Worm (Caenorhabditis elegans) whole organism, L1 larva: ENCODE results near the gene clec-2.

Source experiments
- C04F5.9 ChIP-seq: sonication (generic microtip); optimal IDR thresholded peaks from 2 replicates; lab custom pipeline; 2016; ENCODE audit warnings: missing genetic modification characterization, missing compliant biosample characterization
- C34B4.2 ChIP-seq: sonication (generic microtip); optimal IDR thresholded peaks from 2 replicates; lab custom pipeline; 2017; ENCODE audit warnings: mild to moderate bottlenecking, missing genetic modification characterization, missing compliant biosample characterization
- alr-1 ChIP-seq: fragments of 200-800 bp; sonication (Bioruptor generic); optimal IDR thresholded peaks from 2 replicates; lab custom pipeline; 2018; ENCODE audit warnings: borderline replicate concordance, mild to moderate bottlenecking, missing genetic modification characterization, missing compliant biosample characterization
- blmp-1 ChIP-seq: fragments of 150-350 bp; optimal IDR thresholded peaks from 2 replicates; lab custom pipeline; 2014; ENCODE audit warnings: missing biosample characterization, missing genetic modification characterization
- ceh-82 ChIP-seq, 3 experiments: fragments of 150-350 bp in 1 of 3; sonication (generic microtip) in 2 of 3; optimal IDR thresholded peaks; 2 replicates each; lab custom pipeline; 2014 to 2017; ENCODE audit warnings: missing biosample characterization in 3 of 3, missing genetic modification characterization in 3 of 3
- ceh-90 ChIP-seq: sonication (generic microtip); optimal IDR thresholded peaks from 2 replicates; lab custom pipeline; 2016; ENCODE audit warnings: missing genetic modification characterization, missing compliant biosample characterization
- dpl-1 ChIP-seq, 3 experiments: fragments of 150-350 bp in 2 of 3; sonication (generic microtip) in 1 of 3; optimal IDR thresholded peaks; 2 replicates each; lab custom pipeline; 2014 to 2017; ENCODE audit warnings: missing biosample characterization in 3 of 3, missing genetic modification characterization in 3 of 3, missing genetic modification reagents in 3 of 3
- dsc-1 ChIP-seq: sonication (generic microtip); optimal IDR thresholded peaks from 2 replicates; lab custom pipeline; 2016; ENCODE audit warnings: mild to moderate bottlenecking, missing genetic modification characterization, missing compliant biosample characterization
- efl-3 ChIP-seq: fragments of 200-800 bp; sonication (Bioruptor generic); optimal IDR thresholded peaks from 2 replicates; lab custom pipeline; 2018; ENCODE audit warnings: mild to moderate bottlenecking, missing genetic modification characterization, missing compliant biosample characterization
- egl-13 ChIP-seq: sonication (generic microtip); optimal IDR thresholded peaks from 2 replicates; lab custom pipeline; 2016; ENCODE audit warnings: missing genotype, missing genetic modification reagents, missing genetic modification characterization, missing compliant biosample characterization
- egl-27 ChIP-seq, 2 experiments: fragments of 150-350 bp in 1 of 2; sonication (generic microtip); optimal IDR thresholded peaks; 3 replicates each; lab custom pipeline; 2017 to 2018; ENCODE audit warnings: missing biosample characterization in 2 of 2, missing genetic modification characterization in 2 of 2, missing genetic modification reagents in 2 of 2
- elt-3 ChIP-seq, 6 experiments: fragments of 150-350 bp in 1 of 6; sonication (generic microtip); optimal IDR thresholded peaks; 2 replicates each; lab custom pipeline; 2017 to 2018; ENCODE audit warnings: missing biosample characterization in 6 of 6, missing genetic modification characterization in 6 of 6, inconsistent platforms in 1 of 6
- fkh-10 ChIP-seq: sonication (generic microtip); optimal IDR thresholded peaks from 2 replicates; lab custom pipeline; 2017; ENCODE audit warnings: missing biosample characterization, missing genetic modification reagents, missing genetic modification characterization
- fkh-8 ChIP-seq: sonication (generic microtip); optimal IDR thresholded peaks from 2 replicates; lab custom pipeline; 2016; ENCODE audit warnings: mild to moderate bottlenecking, missing genetic modification characterization, missing compliant biosample characterization
- fos-1 ChIP-seq: fragments of 150-350 bp; optimal IDR thresholded peaks from 2 replicates; lab custom pipeline; 2014; ENCODE audit warnings: missing biosample characterization, missing genetic modification characterization
- irx-1 ChIP-seq: sonication (generic microtip); optimal IDR thresholded peaks from 2 replicates; lab custom pipeline; 2016; ENCODE audit warnings: missing genetic modification characterization, missing compliant biosample characterization
- isw-1 ChIP-seq: fragments of 200-800 bp; sonication (Bioruptor generic); IDR thresholded peaks from 2 replicates; pipeline ENCODE4 v1.3.6; 2022; ENCODE audit warnings: missing genetic modification characterization, missing compliant biosample characterization
- lin-13 ChIP-seq: fragments of 150-350 bp; optimal IDR thresholded peaks from 2 replicates; lab custom pipeline; 2014; ENCODE audit warnings: missing biosample characterization, missing genetic modification reagents, missing genetic modification characterization
- lin-14 ChIP-seq: fragments of 200-800 bp; sonication (Bioruptor generic); optimal IDR thresholded peaks from 2 replicates; lab custom pipeline; 2018; ENCODE audit warnings: mild to moderate bottlenecking, missing genetic modification characterization, moderate library complexity, missing compliant biosample characterization
- lin-35 ChIP-seq, 2 experiments: fragments of 150-350 bp; optimal IDR thresholded peaks; 2 replicates each; lab custom pipeline; 2014; ENCODE audit warnings: missing biosample characterization in 2 of 2, missing genetic modification characterization in 2 of 2, missing genetic modification reagents in 2 of 2
- mdl-1 ChIP-seq, 2 experiments: fragments of 150-350 bp; optimal IDR thresholded peaks; 2 replicates each; lab custom pipeline; 2014 to 2017; ENCODE audit warnings: missing biosample characterization in 2 of 2, missing genetic modification characterization in 2 of 2, inconsistent platforms in 1 of 2
- mep-1 ChIP-seq: fragments of 150-350 bp; optimal IDR thresholded peaks from 2 replicates; lab custom pipeline; 2014; ENCODE audit warnings: missing biosample characterization, missing genetic modification characterization
- nhr-12 ChIP-seq: sonication (generic microtip); optimal IDR thresholded peaks from 2 replicates; lab custom pipeline; 2017; ENCODE audit warnings: missing biosample characterization, missing genetic modification characterization
- nhr-19 ChIP-seq: fragments of 200-800 bp; sonication (Bioruptor generic); conservative IDR thresholded peaks from 2 replicates; pipeline ENCODE4 v1.3.6; 2022; ENCODE audit warnings: missing genetic modification characterization, missing compliant biosample characterization
- nhr-20 ChIP-seq: sonication (generic microtip); optimal IDR thresholded peaks from 2 replicates; lab custom pipeline; 2016; ENCODE audit warnings: mild to moderate bottlenecking, missing genetic modification characterization, missing compliant biosample characterization
- nhr-237 ChIP-seq: fragments of 150-350 bp; optimal IDR thresholded peaks from 2 replicates; lab custom pipeline; 2014; ENCODE audit warnings: missing biosample characterization, missing genetic modification characterization
- nhr-47 ChIP-seq: sonication (generic microtip); optimal IDR thresholded peaks from 2 replicates; lab custom pipeline; 2016; ENCODE audit warnings: mild to moderate bottlenecking, missing genetic modification characterization, moderate library complexity, missing compliant biosample characterization
- nhr-77 ChIP-seq: fragments of 150-350 bp; optimal IDR thresholded peaks from 2 replicates; lab custom pipeline; 2014; ENCODE audit warnings: missing biosample characterization, missing genetic modification characterization
- nhr-84 ChIP-seq: sonication (generic microtip); optimal IDR thresholded peaks from 2 replicates; lab custom pipeline; 2017; ENCODE audit warnings: missing biosample characterization, missing genetic modification characterization
- nhr-90 ChIP-seq: sonication (generic microtip); optimal IDR thresholded peaks from 2 replicates; lab custom pipeline; 2016; ENCODE audit warnings: mild to moderate bottlenecking, missing genetic modification characterization, missing compliant biosample characterization; ENCODE audit not compliant: poor library complexity
- pag-3 ChIP-seq: sonication (generic microtip); optimal IDR thresholded peaks from 2 replicates; lab custom pipeline; 2017; ENCODE audit warnings: missing genetic modification characterization, mild to moderate bottlenecking, missing compliant biosample characterization, antibody characterized with exemption, borderline replicate concordance; ENCODE audit not compliant: insufficient read depth
- skn-1 ChIP-seq: fragments of 150-350 bp; optimal IDR thresholded peaks from 2 replicates; lab custom pipeline; 2014; ENCODE audit warnings: missing biosample characterization, missing genetic modification characterization
- snu-23 ChIP-seq: sonication (generic microtip); optimal IDR thresholded peaks from 2 replicates; lab custom pipeline; 2016; ENCODE audit warnings: missing genetic modification characterization, missing compliant biosample characterization
- sox-4 ChIP-seq: sonication (generic microtip); optimal IDR thresholded peaks from 2 replicates; lab custom pipeline; 2016; ENCODE audit warnings: missing genetic modification characterization, missing compliant biosample characterization
- tbx-2 ChIP-seq: sonication (generic microtip); optimal IDR thresholded peaks from 2 replicates; lab custom pipeline; 2016; ENCODE audit warnings: missing genetic modification characterization, missing compliant biosample characterization
- unc-130 ChIP-seq: fragments of 150-350 bp; optimal IDR thresholded peaks from 2 replicates; lab custom pipeline; 2017; ENCODE audit warnings: missing biosample characterization, missing genetic modification characterization, inconsistent platforms
- unc-62 ChIP-seq: fragments of 150-350 bp; optimal IDR thresholded peaks from 2 replicates; lab custom pipeline; 2014; ENCODE audit warnings: missing biosample characterization, missing genetic modification reagents, missing genetic modification characterization
- unc-86 ChIP-seq: sonication (generic microtip); optimal IDR thresholded peaks from 2 replicates; lab custom pipeline; 2016; ENCODE audit warnings: missing genetic modification characterization, missing compliant biosample characterization
- unc-98 ChIP-seq: fragments of 200-800 bp; sonication (Bioruptor generic); IDR thresholded peaks from 2 replicates; pipeline ENCODE4 v1.3.6; 2022; ENCODE audit warnings: missing genetic modification characterization, missing compliant biosample characterization
- xbp-1 ChIP-seq: sonication (generic microtip); optimal IDR thresholded peaks from 2 replicates; lab custom pipeline; 2016; ENCODE audit warnings: missing genetic modification characterization, missing compliant biosample characterization
- zag-1 ChIP-seq: fragments of 150-350 bp; optimal IDR thresholded peaks from 2 replicates; lab custom pipeline; 2014; ENCODE audit warnings: missing biosample characterization, missing genetic modification characterization
- zip-4 ChIP-seq: fragments of 200-800 bp; sonication (Bioruptor generic); optimal IDR thresholded peaks from 2 replicates; lab custom pipeline; 2018; ENCODE audit warnings: mild to moderate bottlenecking, missing genetic modification characterization, moderate library complexity, missing compliant biosample characterization
- ztf-11 ChIP-seq, 2 experiments: sonication (generic microtip); optimal IDR thresholded peaks; 2 replicates each; lab custom pipeline; 2016 to 2017; ENCODE audit warnings: missing genetic modification characterization in 2 of 2, missing biosample characterization in 1 of 2, missing compliant biosample characterization in 1 of 2
- ztf-4 ChIP-seq: fragments of 150-350 bp; optimal IDR thresholded peaks from 2 replicates; lab custom pipeline; 2014; ENCODE audit warnings: missing biosample characterization, missing genetic modification characterization

Gene clec-2

DNA sequence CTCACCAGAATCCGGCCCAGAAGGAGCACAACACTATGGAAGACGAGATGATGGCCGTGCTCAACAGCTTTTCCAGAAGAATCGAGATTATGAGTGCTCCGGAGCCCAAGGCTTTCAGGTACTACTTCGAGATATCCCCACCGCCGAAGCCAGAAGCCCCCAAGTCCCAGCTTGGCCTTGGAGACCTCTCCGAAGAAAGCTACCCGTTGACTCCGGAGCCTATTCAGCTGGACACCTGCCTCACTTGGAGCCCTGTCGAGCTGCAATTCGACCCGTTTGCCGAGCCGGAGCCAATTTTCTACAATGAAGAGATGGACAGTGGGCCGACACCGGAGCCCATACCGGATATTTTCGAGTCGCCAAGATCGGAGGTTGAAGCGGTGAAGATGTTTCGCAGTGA lies 38.4 kb upstream of the clec-2 start:
- TF ChIP-seq nhr-12 (tag; lab: Kevin White, UChicago), result no peak
- TF ChIP-seq egl-13 (tag; lab: Kevin White, UChicago), result no peak
- TF ChIP-seq mep-1 (tag; lab: Kevin White, UChicago), result no peak
- TF ChIP-seq nhr-77 (tag; lab: Kevin White, UChicago), result no peak
- TF ChIP-seq sox-4 (tag; lab: Kevin White, UChicago), result no peak
- no peak for TF ChIP-seq unc-98 (GFP tag; lab: Robert Waterston, UW)
- no peak for TF ChIP-seq xbp-1 (tag; lab: Kevin White, UChicago)
- TF ChIP-seq alr-1 (tag; lab: Kevin White, UChicago), result no peak
- TF ChIP-seq pag-3 (tag; lab: Kevin White, UChicago), result no peak
- no peak for TF ChIP-seq unc-86 (tag; lab: Kevin White, UChicago)
- no peak for TF ChIP-seq zag-1 (tag; lab: Kevin White, UChicago)
- no peak for TF ChIP-seq nhr-84 (tag; lab: Kevin White, UChicago)
- TF ChIP-seq dpl-1 (GFP tag; optimal IDR thresholded peaks at IDR 0.05; lab: Kevin White, UChicago), result no peak
- TF ChIP-seq nhr-90 (tag; lab: Kevin White, UChicago), result no peak
- TF ChIP-seq efl-3 (GFP tag; lab: Kevin White, UChicago), result no peak
- no peak for TF ChIP-seq nhr-47 (tag; lab: Kevin White, UChicago)

DNA sequence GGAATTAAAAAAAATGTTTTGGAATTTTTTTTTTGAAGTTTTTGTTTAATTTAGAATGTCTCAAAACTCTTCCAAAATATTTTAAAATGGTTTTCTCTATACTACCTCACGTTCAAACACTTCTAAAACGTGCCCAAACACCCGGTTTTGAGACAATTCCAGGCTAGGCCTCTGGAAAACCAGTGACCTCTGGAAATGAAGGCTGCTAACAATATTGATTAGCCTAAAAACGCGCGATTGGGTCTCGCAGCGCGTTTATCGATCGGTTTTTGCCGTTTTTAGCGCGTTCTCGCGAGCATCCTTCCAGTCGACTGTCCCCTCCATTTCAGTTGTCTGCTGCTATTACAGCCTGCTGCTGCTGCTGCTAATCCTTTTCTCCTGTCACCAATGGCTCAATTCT lies 37.6 kb upstream of the clec-2 start, which contains the start of gene Y25C1A.6:
Gene Y25C1A.6 (plus strand): TSS at position 301 of the 400 bp plus-strand sequence.
- no peak for TF ChIP-seq isw-1 (GFP tag; lab: Robert Waterston, UW)
- no peak for TF ChIP-seq fos-1 (tag; lab: Kevin White, UChicago)

DNA sequence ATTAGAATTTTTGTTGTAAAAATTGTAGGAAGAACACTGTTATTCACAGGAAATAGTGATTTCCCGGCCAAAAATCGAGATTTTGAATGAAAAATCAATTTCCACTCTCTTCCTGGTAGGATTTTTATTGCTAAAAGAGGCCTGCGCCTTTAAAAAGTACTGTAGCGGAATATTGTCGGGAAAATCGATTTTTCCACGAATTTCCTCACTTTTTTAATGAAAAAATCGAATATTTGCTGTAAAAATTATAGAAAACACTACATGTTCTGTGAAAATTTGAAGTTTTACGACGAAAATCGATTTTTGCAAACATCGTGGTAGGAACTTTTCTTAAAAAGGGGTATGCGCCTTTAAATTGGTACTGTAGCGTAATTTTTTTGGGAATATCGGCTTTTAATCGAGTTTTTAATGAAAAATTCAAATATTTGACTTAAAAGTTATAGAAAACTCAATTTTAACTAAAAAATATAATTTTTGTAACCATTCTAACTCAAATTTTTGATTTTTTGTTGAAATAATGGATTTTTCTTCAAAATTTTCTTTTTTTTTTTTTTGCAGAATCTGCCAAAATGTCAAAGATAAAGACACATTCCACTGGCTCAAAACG lies 33.1 kb upstream of the clec-2 start, which contains the start of gene lin-8:
Gene lin-8 (plus strand): TSS at position 557 of the 607 bp plus-strand sequence.
- TF ChIP-seq egl-27 (tag; optimal IDR thresholded peaks at IDR 0.05; lab: Kevin White, UChicago), result no peak
- TF ChIP-seq nhr-12 (tag; lab: Kevin White, UChicago), result no peak
- TF ChIP-seq mep-1 (tag; lab: Kevin White, UChicago), result no peak
- no peak for TF ChIP-seq ztf-11 (tag; optimal IDR thresholded peaks at IDR 0.05; lab: Kevin White, UChicago)
- TF ChIP-seq pag-3 (tag; lab: Kevin White, UChicago), result no peak
- TF ChIP-seq nhr-237 (tag; lab: Kevin White, UChicago), result no peak
- TF ChIP-seq ceh-90, result no peak
- TF ChIP-seq elt-3 (tag; optimal IDR thresholded peaks at IDR 0.05; lab: Kevin White, UChicago), result no peak

DNA sequence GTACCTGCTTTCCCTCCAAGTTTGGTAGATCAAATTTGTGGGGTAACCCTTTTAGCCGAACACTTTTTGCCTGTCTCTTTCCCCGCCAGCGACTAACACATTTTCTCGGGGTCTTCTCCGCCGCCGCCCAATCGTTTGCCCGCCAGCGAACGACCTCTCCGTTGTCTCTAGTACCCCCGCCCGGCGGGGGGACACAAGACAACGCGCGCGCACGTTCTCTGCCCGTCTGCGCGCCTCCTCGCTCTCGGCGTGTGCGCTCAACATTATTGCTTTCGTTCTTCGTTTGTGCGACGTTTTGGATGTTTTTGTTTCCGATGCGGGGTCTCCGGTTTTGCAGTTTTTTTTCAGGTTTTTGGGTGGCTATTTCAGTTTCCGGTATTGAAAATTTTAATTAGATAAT lies 32.3 kb upstream of the clec-2 start:
- no peak for TF ChIP-seq nhr-237 (tag; lab: Kevin White, UChicago)
- no peak for TF ChIP-seq unc-86 (tag; lab: Kevin White, UChicago)
- no peak for TF ChIP-seq lin-13 (GFP tag; lab: Kevin White, UChicago)
- no peak for TF ChIP-seq mdl-1 (tag; optimal IDR thresholded peaks at IDR 0.05; lab: Kevin White, UChicago)
- TF ChIP-seq C34B4.2 (tag; lab: Kevin White, UChicago), result no peak
- no peak for TF ChIP-seq fkh-10 (GFP tag; lab: Kevin White, UChicago)
- no peak for TF ChIP-seq nhr-19 (GFP tag; lab: Robert Waterston, UW)
- no peak for TF ChIP-seq fos-1 (tag; lab: Kevin White, UChicago)
- no peak for TF ChIP-seq ceh-90
- peak; percentile 73 for TF ChIP-seq lin-14 (GFP tag; lab: Kevin White, UChicago)
- no peak for TF ChIP-seq nhr-20
- no peak for TF ChIP-seq xbp-1 (tag; lab: Kevin White, UChicago)
- peak; percentile 17 for TF ChIP-seq skn-1 (tag; lab: Kevin White, UChicago)
- TF ChIP-seq ceh-82 (tag; optimal IDR thresholded peaks at IDR 0.05; lab: Kevin White, UChicago), result peak in 1 of 3 experiments; percentile 49
- TF ChIP-seq mep-1 (tag; lab: Kevin White, UChicago), result peak; percentile 33
- TF ChIP-seq nhr-47 (tag; lab: Kevin White, UChicago), result peak; percentile 27
- no peak for TF ChIP-seq ztf-4 (tag; lab: Kevin White, UChicago)
- no peak for TF ChIP-seq fkh-8 (tag; lab: Kevin White, UChicago)
- TF ChIP-seq lin-35 (GFP tag; optimal IDR thresholded peaks at IDR 0.05; lab: Kevin White, UChicago), result peak; percentile 20 to 22
- TF ChIP-seq snu-23 (GFP tag; lab: Kevin White, UChicago), result peak; percentile 20
- no peak for TF ChIP-seq blmp-1
- TF ChIP-seq zag-1 (tag; lab: Kevin White, UChicago), result no peak
- TF ChIP-seq dsc-1 (tag; lab: Kevin White, UChicago), result peak; percentile 9
- TF ChIP-seq tbx-2 (tag; lab: Kevin White, UChicago), result no peak
- no peak for TF ChIP-seq unc-130 (tag; lab: Kevin White, UChicago)
- TF ChIP-seq unc-62, result no peak
- TF ChIP-seq C04F5.9 (tag; lab: Kevin White, UChicago), result no peak
- TF ChIP-seq irx-1, result no peak
- no peak for TF ChIP-seq zip-4 (GFP tag; lab: Kevin White, UChicago)
